Worm (Caenorhabditis elegans) whole organism, mixed stage, embryonic: Measurements from ENCODE around the gene F54D12.2.

Experiments used
- cnd-1 ChIP-seq: fragments of 200-800 bp; sonication (Bioruptor generic); optimal IDR thresholded peaks from 2 replicates; lab custom pipeline; 2018; ENCODE audit warnings: mild to moderate bottlenecking, missing genetic modification characterization, missing compliant biosample characterization
- elt-1 ChIP-seq: sonication (generic microtip); optimal IDR thresholded peaks from 2 replicates; lab custom pipeline; 2017; ENCODE audit warnings: missing genetic modification characterization, mild to moderate bottlenecking, missing compliant biosample characterization, antibody characterized with exemption, moderate library complexity, borderline replicate concordance; ENCODE audit not compliant: insufficient read depth
- elt-3 ChIP-seq: fragments of 150-350 bp; optimal IDR thresholded peaks from 2 replicates; lab custom pipeline; 2014; ENCODE audit warnings: missing biosample characterization, missing genetic modification characterization
- lin-13 ChIP-seq: fragments of 150-350 bp; optimal IDR thresholded peaks from 2 replicates; lab custom pipeline; 2014; ENCODE audit warnings: missing biosample characterization, missing genetic modification characterization
- lsy-2 ChIP-seq: fragments of 150-350 bp; optimal IDR thresholded peaks from 2 replicates; lab custom pipeline; 2014; ENCODE audit warnings: missing biosample characterization, missing genetic modification characterization
- mab-5 ChIP-seq: fragments of 150-350 bp; optimal IDR thresholded peaks from 2 replicates; lab custom pipeline; 2014; ENCODE audit warnings: missing biosample characterization, missing genetic modification characterization
- nhr-12 ChIP-seq: fragments of 150-350 bp; optimal IDR thresholded peaks from 2 replicates; lab custom pipeline; 2014; ENCODE audit warnings: missing biosample characterization, missing genetic modification characterization
- nhr-76 ChIP-seq: sonication (generic microtip); optimal IDR thresholded peaks from 2 replicates; lab custom pipeline; 2017; ENCODE audit warnings: missing biosample characterization, missing genetic modification characterization
- sem-2 ChIP-seq: fragments of 200-800 bp; sonication (Bioruptor generic); optimal IDR thresholded peaks from 2 replicates; lab custom pipeline; 2018; ENCODE audit warnings: mild to moderate bottlenecking, missing genetic modification characterization, missing compliant biosample characterization
- snpc-4 ChIP-seq: fragments of 150-350 bp; optimal IDR thresholded peaks from 2 replicates; lab custom pipeline; 2014; ENCODE audit warnings: missing biosample characterization, missing genetic modification characterization
- tbx-8 ChIP-seq: fragments of 200-800 bp; sonication (Bioruptor generic); optimal IDR thresholded peaks from 2 replicates; lab custom pipeline; 2018; ENCODE audit warnings: mild to moderate bottlenecking, missing genetic modification characterization, moderate library complexity, missing compliant biosample characterization
- unc-120 ChIP-seq: sonication (generic microtip); optimal IDR thresholded peaks from 2 replicates; lab custom pipeline; 2017; ENCODE audit warnings: missing genetic modification characterization, missing compliant biosample characterization; ENCODE audit not compliant: poor library complexity, severe bottlenecking
- unc-62 ChIP-seq: fragments of 150-350 bp; optimal IDR thresholded peaks from 2 replicates; lab custom pipeline; 2014; ENCODE audit warnings: missing biosample characterization, missing genetic modification reagents, missing genetic modification characterization
- ztf-11 ChIP-seq: fragments of 150-350 bp; optimal IDR thresholded peaks from 2 replicates; lab custom pipeline; 2014; ENCODE audit warnings: missing biosample characterization, missing genetic modification characterization

DNA sequence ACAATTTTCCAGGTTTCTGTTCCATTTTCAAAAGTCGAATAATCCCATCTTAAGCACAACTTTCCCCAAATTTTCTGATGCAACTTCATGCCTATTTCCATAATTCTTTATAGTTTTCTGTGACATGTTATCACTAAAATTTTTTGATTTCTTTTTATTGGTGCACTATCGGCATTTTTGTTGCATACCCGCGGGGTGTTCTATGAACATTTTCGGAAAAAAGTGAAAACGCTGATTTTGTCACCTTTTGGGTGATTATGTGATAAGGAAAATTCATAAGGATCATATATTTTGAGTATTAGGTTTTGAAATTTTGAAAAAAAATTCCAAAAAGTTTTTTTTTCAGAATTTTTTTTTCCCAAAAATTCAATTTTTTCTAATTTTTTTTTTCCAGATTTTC is 12.0 kb upstream of the F54D12.2 start, which contains the start of gene aat-7:
- TF ChIP-seq unc-62 (GFP tag; lab: Kevin White, UChicago): no peak
- no peak for TF ChIP-seq elt-1
- TF ChIP-seq nhr-76 (tag; lab: Kevin White, UChicago): no peak
- TF ChIP-seq ztf-11 (tag; lab: Kevin White, UChicago): no peak
- no peak for TF ChIP-seq lsy-2 (tag; lab: Kevin White, UChicago)
- TF ChIP-seq elt-3 (tag; lab: Kevin White, UChicago): no peak
- no peak for TF ChIP-seq snpc-4 (tag; lab: Kevin White, UChicago)
- no peak for TF ChIP-seq nhr-12
- TF ChIP-seq sem-2 (GFP tag; lab: Kevin White, UChicago): no peak
- no peak for TF ChIP-seq cnd-1 (tag; lab: Kevin White, UChicago)
- no peak for TF ChIP-seq lin-13 (tag; lab: Kevin White, UChicago)
- no peak for TF ChIP-seq unc-120 (tag; lab: Kevin White, UChicago)
- no peak for TF ChIP-seq mab-5 (tag; lab: Kevin White, UChicago)
- no peak for TF ChIP-seq tbx-8 (GFP tag; lab: Kevin White, UChicago)
